Worm (Caenorhabditis elegans): Measurements from ENCODE around the gene E02A10.4.

- TF ChIP-seq ceh-91 (GFP tag; IDR thresholded peaks at IDR 0.05) (no peak), aptf-3 (GFP tag; IDR thresholded peaks at IDR 0.05) (no peak), snpc-4 (GFP tag; optimal IDR thresholded peaks at IDR 0.05) (no peak), snpc-4 (tag; optimal IDR thresholded peaks at IDR 0.05) (no peak), efl-1 (GFP tag; optimal IDR thresholded peaks at IDR 0.05) (no peak), him-1 (tag; optimal IDR thresholded peaks at IDR 0.05) (no peak), madf-10 (tag; optimal IDR thresholded peaks at IDR 0.05) (no peak), C17E4.6 (GFP tag; IDR thresholded peaks at IDR 0.05) (no peak), attf-6 (GFP tag; IDR thresholded peaks at IDR 0.05) (no peak), B0336.3 (GFP tag; IDR thresholded peaks at IDR 0.05) (no peak), ets-4 (GFP tag; optimal IDR thresholded peaks at IDR 0.05) (no peak), tbx-9 (tag; optimal IDR thresholded peaks at IDR 0.05; ENCODE audit: borderline replicate concordance) (no peak), cebp-1 (GFP tag; IDR thresholded peaks at IDR 0.05) (no peak), cebp-1 (tag; optimal IDR thresholded peaks at IDR 0.05) (no peak), chd-7 (tag; optimal IDR thresholded peaks at IDR 0.05) (no peak), unc-130 (GFP tag; optimal IDR thresholded peaks at IDR 0.05) (no peak)
Measured at ce11 chrV:12550755-12551154, 17.0 kb downstream of the E02A10.4 start.
